Worm (Caenorhabditis elegans) whole organism, L4/young adult: ENCODE data around the gene hsp-90.

Source experiments
- W03F9.2 ChIP-seq: fragments of 150-350 bp; optimal IDR thresholded peaks from 2 replicates; lab custom pipeline; 2014; ENCODE audit warnings: missing biosample characterization, missing genetic modification characterization
- dao-5 ChIP-seq: sonication (generic microtip); optimal IDR thresholded peaks from 2 replicates; lab custom pipeline; 2016; ENCODE audit warnings: missing genotype, missing genetic modification characterization, moderate library complexity, missing compliant biosample characterization
- him-1 ChIP-seq: sonication (generic microtip); optimal IDR thresholded peaks from 2 replicates; lab custom pipeline; 2016; ENCODE audit warnings: missing genotype, missing genetic modification reagents, missing genetic modification characterization, missing compliant biosample characterization

hsp-90 gene

ce11 chrV:14726596-14726995 lies 41.9 kb downstream of the hsp-90 start, which contains the start of gene Y50E8A.1:
Gene Y50E8A.1, plus strand, starts transcription at chrV:14726896.
- TF ChIP-seq W03F9.2 (tag; lab: Kevin White, UChicago) (no peak), dao-5 (tag; lab: Kevin White, UChicago) (no peak)

ce11 chrV:14728754-14729153 lies 44.0 kb downstream of the hsp-90 start, which contains the start of gene Y50E8A.2:
Gene Y50E8A.2, minus strand, starts transcription at chrV:14728854.
- no peak for TF ChIP-seq dao-5 (tag; lab: Kevin White, UChicago)
- no peak for TF ChIP-seq W03F9.2 (tag; lab: Kevin White, UChicago)
- TF ChIP-seq him-1 (tag; lab: Kevin White, UChicago), result no peak

ce11 chrV:14729343-14729742 lies 44.6 kb downstream of the hsp-90 start, which contains the start of gene oig-3:
Gene oig-3, plus strand, starts transcription at chrV:14729643.
- no peak for TF ChIP-seq W03F9.2 (tag; lab: Kevin White, UChicago)
- TF ChIP-seq him-1 (tag; lab: Kevin White, UChicago), result no peak
- TF ChIP-seq dao-5 (tag; lab: Kevin White, UChicago), result no peak

ce11 chrV:14734187-14734765 lies 49.6 kb downstream of the hsp-90 start, which contains the start of gene unc-61:
Gene unc-61, minus strand, starts transcription at chrV:14734237.
- TF ChIP-seq dao-5 (tag; lab: Kevin White, UChicago), result no peak
- no peak for TF ChIP-seq him-1 (tag; lab: Kevin White, UChicago)
- TF ChIP-seq W03F9.2 (tag; lab: Kevin White, UChicago), result no peak

ce11 chrV:14736851-14737250 lies 52.1 kb downstream of the hsp-90 start, which contains the start of gene Y50E8A.5:
Gene Y50E8A.5, minus strand, starts transcription at chrV:14736951.
- TF ChIP-seq W03F9.2 (tag; lab: Kevin White, UChicago), result no peak
- no peak for TF ChIP-seq dao-5 (tag; lab: Kevin White, UChicago)
- TF ChIP-seq him-1 (tag; lab: Kevin White, UChicago), result no peak
